Fruit fly (Drosophila melanogaster): Measurements from ENCODE around the gene HP1D3csd.

The HP1D3csd gene

dm6 chrX:19154998-19155397 is 35.0 kb upstream of the HP1D3csd start (continued):
- peak; percentile 75 for TF ChIP-seq Mad (GFP tag; optimal IDR thresholded peaks at IDR 0.05)
- peak; percentile 76; the same call in 2 of the 3 replicates for TF ChIP-seq dysf (GFP tag; IDR thresholded peaks at IDR 0.05)
- peak; percentile 88 for TF ChIP-seq sim (GFP tag; IDR thresholded peaks at IDR 0.05)
- peak; percentile 84 for TF ChIP-seq fd102C (GFP tag; optimal IDR thresholded peaks at IDR 0.05)
- no peak for TF ChIP-seq Doc2 (GFP tag; IDR thresholded peaks at IDR 0.05)
- TF ChIP-seq tin (GFP tag; optimal IDR thresholded peaks at IDR 0.05), result peak; percentile 91
- TF ChIP-seq CG5180 (GFP tag; optimal IDR thresholded peaks at IDR 0.05), result peak; percentile 59
- TF ChIP-seq kay (GFP tag; optimal IDR thresholded peaks at IDR 0.05), result peak; percentile 84
- TF ChIP-seq Dek (tag; optimal IDR thresholded peaks at IDR 0.05), result peak; percentile 31
- no peak for TF ChIP-seq Opbp (GFP tag; IDR thresholded peaks at IDR 0.05; ENCODE audit: partially characterized antibody)
- 0 out of 3 replicates have a peak, but pooled peaks have one; percentile 41 for TF ChIP-seq CG11560 (tag; IDR thresholded peaks at IDR 0.05)
- TF ChIP-seq gcm (GFP tag; optimal IDR thresholded peaks at IDR 0.05), result peak; percentile 88
- TF ChIP-seq CG8944 (GFP tag; optimal IDR thresholded peaks at IDR 0.05), result peak; percentile 82
- peak; percentile 93 for TF ChIP-seq otp (GFP tag; IDR thresholded peaks at IDR 0.05)
- TF ChIP-seq CG16813 (GFP tag; IDR thresholded peaks at IDR 0.05; ENCODE audit: partially characterized antibody), result no peak
- TF ChIP-seq amos (GFP tag; IDR thresholded peaks at IDR 0.05; ENCODE audit: partially characterized antibody), result no peak
- TF ChIP-seq en (GFP tag; optimal IDR thresholded peaks at IDR 0.05), result peak; percentile 68
- peak; percentile 55 for TF ChIP-seq disco-r (GFP tag; optimal IDR thresholded peaks at IDR 0.05)
- no peak for TF ChIP-seq CG34224 (GFP tag; IDR thresholded peaks at IDR 0.05; ENCODE audit: partially characterized antibody)
- TF ChIP-seq CG17186 (GFP tag; optimal IDR thresholded peaks at IDR 0.05), result peak; percentile 67
- TF ChIP-seq D19B (GFP tag; optimal IDR thresholded peaks at IDR 0.05), result no peak
- peak; percentile 89 for TF ChIP-seq CG16863 (GFP tag; optimal IDR thresholded peaks at IDR 0.05)
- peak; percentile 81 for TF ChIP-seq Atf-2 (GFP tag; optimal IDR thresholded peaks at IDR 0.05)
- peak; percentile 86 for TF ChIP-seq CG3407 (GFP tag; optimal IDR thresholded peaks at IDR 0.05)
- TF ChIP-seq esg (GFP tag; conservative IDR thresholded peaks at IDR 0.05), result peak; percentile 76
- TF ChIP-seq Bdp1 (GFP tag; optimal IDR thresholded peaks at IDR 0.05), result peak; percentile 56
- peak; percentile 87 for TF ChIP-seq pb (GFP tag; optimal IDR thresholded peaks at IDR 0.05)
- TF ChIP-seq exex (tag; optimal IDR thresholded peaks at IDR 0.05), result no peak
- TF ChIP-seq sima (GFP tag; optimal IDR thresholded peaks at IDR 0.05), result peak; percentile 60
- peak; percentile 79 for TF ChIP-seq Antp (GFP tag; optimal IDR thresholded peaks at IDR 0.05)
- peak; percentile 90 for TF ChIP-seq Abd-B (GFP tag; optimal IDR thresholded peaks at IDR 0.05)
- peak; percentile 76 for TF ChIP-seq CG8359 (GFP tag; optimal IDR thresholded peaks at IDR 0.05; ENCODE audit: borderline replicate concordance)
- no peak for TF ChIP-seq luna (GFP tag; optimal IDR thresholded peaks at IDR 0.05)
- peak; percentile 57; the same call in 1 of the 2 replicates for TF ChIP-seq aop (GFP tag; IDR thresholded peaks at IDR 0.05)
- TF ChIP-seq seq (GFP tag; IDR thresholded peaks at IDR 0.05), result peak; percentile 29; the same call in 1 of the 2 replicates
- peak; percentile 15 for TF ChIP-seq Kr (GFP tag; optimal IDR thresholded peaks at IDR 0.05)
- TF ChIP-seq rib (GFP tag; IDR thresholded peaks at IDR 0.05), result 0 out of 2 replicates have a peak, but pooled peaks have one; percentile 42
- peak; percentile 91 for TF ChIP-seq CG2202 (tag; optimal IDR thresholded peaks at IDR 0.05)
- peak; percentile 41; the same call in 1 of the 2 replicates for TF ChIP-seq MBD-R2 (GFP tag; IDR thresholded peaks at IDR 0.05)
- TF ChIP-seq grau (tag; optimal IDR thresholded peaks at IDR 0.05), result peak; percentile 83
- no peak for TF ChIP-seq D (optimal IDR thresholded peaks at IDR 0.05)
- TF ChIP-seq D (GFP tag; optimal IDR thresholded peaks at IDR 0.05), result peak; percentile 92
- peak in 1 of 2 experiments; percentile 55 for TF ChIP-seq tll (GFP tag; optimal IDR thresholded peaks at IDR 0.05)
- no peak for TF ChIP-seq yki (optimal IDR thresholded peaks at IDR 0.05)
- TF ChIP-seq CG32772 (GFP tag; IDR thresholded peaks at IDR 0.05), result peak; percentile 87
- TF ChIP-seq CG9817 (tag; optimal IDR thresholded peaks at IDR 0.05), result peak; percentile 35
- TF ChIP-seq bab2 (GFP tag; optimal IDR thresholded peaks at IDR 0.05), result peak; percentile 94
- TF ChIP-seq CG6272 (GFP tag; IDR thresholded peaks at IDR 0.05), result peak; percentile 59
- TF ChIP-seq CG1233 (GFP tag; optimal IDR thresholded peaks at IDR 0.05), result peak; percentile 75
- TF ChIP-seq YL-1 (GFP tag; optimal IDR thresholded peaks at IDR 0.05), result peak; percentile 7
- TF ChIP-seq CG4617 (GFP tag; optimal IDR thresholded peaks at IDR 0.05; ENCODE audit: borderline replicate concordance), result peak; percentile 41
